Worm (Caenorhabditis elegans) whole organism, young adult: Measurements from ENCODE around the gene svh-2.

Experiments used
- C06A6.2 ChIP-seq: fragments of 200-800 bp; sonication (Bioruptor generic); conservative IDR thresholded peaks from 2 replicates; pipeline ENCODE4 v1.3.6; 2022; ENCODE audit warnings: missing genetic modification characterization, missing compliant biosample characterization
- F33H1.4 ChIP-seq: fragments of 200-800 bp; sonication (Bioruptor generic); IDR thresholded peaks from 2 replicates; pipeline ENCODE4 v1.3.6; 2022; ENCODE audit warnings: missing genetic modification reagents, missing genetic modification characterization, missing compliant biosample characterization
- aptf-2 ChIP-seq: fragments of 200-800 bp; sonication (Bioruptor generic); conservative IDR thresholded peaks from 2 replicates; pipeline ENCODE4 v1.3.6; 2022; ENCODE audit warnings: missing genetic modification reagents, missing genetic modification characterization, missing compliant biosample characterization
- attf-3 ChIP-seq: fragments of 200-800 bp; sonication (Bioruptor generic); conservative IDR thresholded peaks from 2 replicates; pipeline ENCODE4 v1.3.6; 2022; ENCODE audit warnings: missing genetic modification reagents, missing genetic modification characterization, missing compliant biosample characterization
- cebp-1 ChIP-seq, 2 experiments: fragments of 200-800 bp in 1 of 2; sonication (Bioruptor generic) in 1 of 2; sonication (generic microtip) in 1 of 2; IDR thresholded peaks in 1 of 2; optimal IDR thresholded peaks in 1 of 2; 2 replicates each; pipeline versions ENCODE4 v1.3.6 to Lab custom; 2017 to 2022; ENCODE audit warnings: missing compliant biosample characterization in 2 of 2, missing genetic modification characterization in 2 of 2, mild to moderate bottlenecking in 1 of 2, missing genetic modification reagents in 1 of 2, moderate library complexity in 1 of 2
- ceh-27 ChIP-seq: fragments of 200-800 bp; sonication (Bioruptor generic); optimal IDR thresholded peaks from 2 replicates; lab custom pipeline; 2018; ENCODE audit warnings: mild to moderate bottlenecking, missing genetic modification characterization, moderate library complexity, missing compliant biosample characterization
- chd-7 ChIP-seq: sonication (generic microtip); optimal IDR thresholded peaks from 2 replicates; lab custom pipeline; 2016; ENCODE audit warnings: mild to moderate bottlenecking, missing genetic modification characterization, moderate library complexity, missing compliant biosample characterization
- dpl-1 ChIP-seq: fragments of 150-350 bp; optimal IDR thresholded peaks from 2 replicates; lab custom pipeline; 2014; ENCODE audit warnings: missing biosample characterization, missing genetic modification reagents, missing genetic modification characterization
- tbp1 ChIP-seq: fragments of 200-800 bp; sonication (Bioruptor generic); optimal IDR thresholded peaks from 2 replicates; lab custom pipeline; 2018; ENCODE audit warnings: mild to moderate bottlenecking, missing genetic modification characterization, missing compliant biosample characterization
- unc-62 ChIP-seq: fragments of 150-350 bp; optimal IDR thresholded peaks from 2 replicates; lab custom pipeline; 2014; ENCODE audit warnings: missing biosample characterization, missing genetic modification reagents, missing genetic modification characterization

ce11 chrX:6560495-6560894, 7.4 kb downstream of the svh-2 start:
- no peak for TF ChIP-seq chd-7 (tag; lab: Kevin White, UChicago)
- no peak for TF ChIP-seq tbp1 (GFP tag; lab: Kevin White, UChicago)
- TF ChIP-seq cebp-1 (GFP tag; IDR thresholded peaks at IDR 0.05; lab: Robert Waterston, UW): no peak
- no peak for TF ChIP-seq cebp-1 (tag; optimal IDR thresholded peaks at IDR 0.05; lab: Kevin White, UChicago)
- no peak for TF ChIP-seq unc-62 (GFP tag; lab: Kevin White, UChicago)
- TF ChIP-seq F33H1.4: no peak
- TF ChIP-seq dpl-1 (GFP tag; lab: Kevin White, UChicago): no peak
- no peak for TF ChIP-seq aptf-2 (GFP tag; lab: Robert Waterston, UW)
- TF ChIP-seq attf-3 (GFP tag; lab: Robert Waterston, UW): no peak
- no peak for TF ChIP-seq ceh-27
- TF ChIP-seq C06A6.2 (GFP tag; lab: Robert Waterston, UW): no peak
